Fruit fly (Drosophila melanogaster): ENCODE data around the gene rdgB.

Gene rdgB

dm6 chrX:13783534-13783949 lies 21.0 kb downstream of the rdgB start, which contains the start of gene inaE (continued):
- TF ChIP-seq CG12942 (GFP tag; optimal IDR thresholded peaks at IDR 0.05) (no peak), CG18011 (GFP tag; optimal IDR thresholded peaks at IDR 0.05) (no peak), NC2β (GFP tag; optimal IDR thresholded peaks at IDR 0.05) (no peak), Optix (GFP tag; IDR thresholded peaks at IDR 0.05) (no peak), CG31365 (tag; optimal IDR thresholded peaks at IDR 0.05) (no peak), Pdp1 (GFP tag; optimal IDR thresholded peaks at IDR 0.05) (no peak), CG1602 (GFP tag; optimal IDR thresholded peaks at IDR 0.05) (no peak), CG2120 (GFP tag; optimal IDR thresholded peaks at IDR 0.05) (no peak), Dip3 (GFP tag; optimal IDR thresholded peaks at IDR 0.05) (no peak), CG2678 (tag; optimal IDR thresholded peaks at IDR 0.05) (peak; percentile 11), HLHmδ (GFP tag; optimal IDR thresholded peaks at IDR 0.05) (no peak), Six4 (GFP tag; optimal IDR thresholded peaks at IDR 0.05) (no peak), CG13287 (GFP tag; IDR thresholded peaks at IDR 0.05; ENCODE audit: partially characterized antibody) (peak; percentile 69), CG1233 (GFP tag; optimal IDR thresholded peaks at IDR 0.05) (peak; percentile 20), cwo (GFP tag; optimal IDR thresholded peaks at IDR 0.05) (no peak), Aef1 (GFP tag; IDR thresholded peaks at IDR 0.05) (no peak), Camta (GFP tag; optimal IDR thresholded peaks at IDR 0.05) (no peak), Hmr (GFP tag; optimal IDR thresholded peaks at IDR 0.05) (no peak), Trl (optimal IDR thresholded peaks at IDR 0.05) (no peak), Trl (GFP tag; optimal IDR thresholded peaks at IDR 0.05) (peak; percentile 18), H15 (GFP tag; IDR thresholded peaks at IDR 0.05) (no peak), Bdp1 (GFP tag; optimal IDR thresholded peaks at IDR 0.05) (no peak), tgo (GFP tag; IDR thresholded peaks at IDR 0.05) (no peak), ap (GFP tag; IDR thresholded peaks at IDR 0.05) (no peak), rib (GFP tag; IDR thresholded peaks at IDR 0.05) (peak; percentile 60), CG31224 (GFP tag; IDR thresholded peaks at IDR 0.05) (no peak), MBD-R2 (GFP tag; IDR thresholded peaks at IDR 0.05) (peak; percentile 29; the same call in 1 of the 2 replicates), PHDP (tag; optimal IDR thresholded peaks at IDR 0.05) (peak; percentile 18), CG17361 (GFP tag; IDR thresholded peaks at IDR 0.05) (no peak), zfh1 (GFP tag; IDR thresholded peaks at IDR 0.05) (0 out of 3 replicates have a peak, but pooled peaks have one; percentile 37), CG6654 (GFP tag; optimal IDR thresholded peaks at IDR 0.05) (no peak), ac (GFP tag; optimal IDR thresholded peaks at IDR 0.05) (no peak), ash1 (GFP tag; optimal IDR thresholded peaks at IDR 0.05) (no peak), az2 (GFP tag; optimal IDR thresholded peaks at IDR 0.05) (no peak), so (GFP tag; IDR thresholded peaks at IDR 0.05) (no peak), CG10979 (tag; optimal IDR thresholded peaks at IDR 0.05) (no peak), danr (GFP tag; IDR thresholded peaks at IDR 0.05) (no peak), bowl (GFP tag; IDR thresholded peaks at IDR 0.05) (no peak), CG3847 (GFP tag; IDR thresholded peaks at IDR 0.05) (0 out of 2 replicates have a peak, but pooled peaks have one; percentile 22), HHEX (GFP tag; optimal IDR thresholded peaks at IDR 0.05) (no peak), CG17802 (tag; optimal IDR thresholded peaks at IDR 0.05) (peak; percentile 50), CG17829 (tag; optimal IDR thresholded peaks at IDR 0.05) (no peak), abd-A (tag; optimal IDR thresholded peaks at IDR 0.05) (no peak), CG13296 (GFP tag; optimal IDR thresholded peaks at IDR 0.05) (no peak), bcd (GFP tag; optimal IDR thresholded peaks at IDR 0.05) (no peak), Nf-YA (GFP tag; IDR thresholded peaks at IDR 0.05) (0 out of 2 replicates have a peak, but pooled peaks have one; percentile 10), CG12744 (GFP tag; optimal IDR thresholded peaks at IDR 0.05) (peak; percentile 16), tx (GFP tag; optimal IDR thresholded peaks at IDR 0.05) (no peak), CoRest (tag; optimal IDR thresholded peaks at IDR 0.05) (peak; percentile 27), sens (GFP tag) (peak; percentile 57), YL-1 (GFP tag; optimal IDR thresholded peaks at IDR 0.05) (peak; percentile 4), dpn (GFP tag; optimal IDR thresholded peaks at IDR 0.05) (no peak)
